Fruit fly (Drosophila melanogaster): Measurements from ENCODE around the gene CG33307.

- no peak for TF ChIP-seq psq (optimal IDR thresholded peaks at IDR 0.05)
- no peak for TF ChIP-seq h (optimal IDR thresholded peaks at IDR 0.05)
- no peak for TF ChIP-seq Sin3A (optimal IDR thresholded peaks at IDR 0.05)
- no peak for TF ChIP-seq insv (optimal IDR thresholded peaks at IDR 0.05)
- no peak for TF ChIP-seq ttk (optimal IDR thresholded peaks at IDR 0.05)
Observed at dm6 chr2L:13802075-13802639, 39.2 kb downstream of the CG33307 start.
